Worm (Caenorhabditis elegans) whole organism, L1 larva: Measurements from ENCODE around the gene unc-51.

Source experiments
- C04F5.9 ChIP-seq: sonication (generic microtip); optimal IDR thresholded peaks from 2 replicates; lab custom pipeline; 2016; ENCODE audit warnings: missing genetic modification characterization, missing compliant biosample characterization
- C34B4.2 ChIP-seq: sonication (generic microtip); optimal IDR thresholded peaks from 2 replicates; lab custom pipeline; 2017; ENCODE audit warnings: mild to moderate bottlenecking, missing genetic modification characterization, missing compliant biosample characterization
- alr-1 ChIP-seq: fragments of 200-800 bp; sonication (Bioruptor generic); optimal IDR thresholded peaks from 2 replicates; lab custom pipeline; 2018; ENCODE audit warnings: borderline replicate concordance, mild to moderate bottlenecking, missing genetic modification characterization, missing compliant biosample characterization
- blmp-1 ChIP-seq: fragments of 150-350 bp; optimal IDR thresholded peaks from 2 replicates; lab custom pipeline; 2014; ENCODE audit warnings: missing biosample characterization, missing genetic modification characterization
- ceh-8 ChIP-seq: fragments of 200-800 bp; sonication (Bioruptor generic); optimal IDR thresholded peaks from 2 replicates; lab custom pipeline; 2018; ENCODE audit warnings: mild to moderate bottlenecking, missing genetic modification characterization, moderate library complexity, missing compliant biosample characterization
- dpl-1 ChIP-seq, 3 experiments: fragments of 150-350 bp in 2 of 3; sonication (generic microtip) in 1 of 3; optimal IDR thresholded peaks; 2 replicates each; lab custom pipeline; 2014 to 2017; ENCODE audit warnings: missing biosample characterization in 3 of 3, missing genetic modification characterization in 3 of 3, missing genetic modification reagents in 3 of 3
- efl-1 ChIP-seq, 4 experiments: fragments of 150-350 bp; optimal IDR thresholded peaks in 3 of 4; peaks in 1 of 4; 1 replicate in 1 of 4; 2 replicates in 3 of 4; lab custom pipeline; 2014; ENCODE audit warnings: missing biosample characterization in 2 of 4, missing genetic modification characterization in 2 of 4, missing genetic modification reagents in 2 of 4
- elt-2 ChIP-seq: sonication (generic microtip); optimal IDR thresholded peaks from 2 replicates; lab custom pipeline; 2016; ENCODE audit warnings: missing genetic modification characterization, mild to moderate bottlenecking, inconsistent platforms, missing compliant biosample characterization, missing genetic modification reagents
- elt-3 ChIP-seq, 6 experiments: fragments of 150-350 bp in 1 of 6; sonication (generic microtip); optimal IDR thresholded peaks; 2 replicates each; lab custom pipeline; 2017 to 2018; ENCODE audit warnings: missing biosample characterization in 6 of 6, missing genetic modification characterization in 6 of 6, inconsistent platforms in 1 of 6
- fkh-10 ChIP-seq: sonication (generic microtip); optimal IDR thresholded peaks from 2 replicates; lab custom pipeline; 2017; ENCODE audit warnings: missing biosample characterization, missing genetic modification reagents, missing genetic modification characterization
- fos-1 ChIP-seq: fragments of 150-350 bp; optimal IDR thresholded peaks from 2 replicates; lab custom pipeline; 2014; ENCODE audit warnings: missing biosample characterization, missing genetic modification characterization
- grh-1 ChIP-seq: fragments of 200-800 bp; sonication (Bioruptor generic); IDR thresholded peaks from 2 replicates; pipeline ENCODE4 v1.3.6; 2022; ENCODE audit warnings: missing genetic modification reagents, missing genetic modification characterization, missing compliant biosample characterization
- irx-1 ChIP-seq: sonication (generic microtip); optimal IDR thresholded peaks from 2 replicates; lab custom pipeline; 2016; ENCODE audit warnings: missing genetic modification characterization, missing compliant biosample characterization
- isw-1 ChIP-seq: fragments of 200-800 bp; sonication (Bioruptor generic); IDR thresholded peaks from 2 replicates; pipeline ENCODE4 v1.3.6; 2022; ENCODE audit warnings: missing genetic modification characterization, missing compliant biosample characterization
- lin-35 ChIP-seq, 2 experiments: fragments of 150-350 bp; optimal IDR thresholded peaks; 2 replicates each; lab custom pipeline; 2014; ENCODE audit warnings: missing biosample characterization in 2 of 2, missing genetic modification characterization in 2 of 2, missing genetic modification reagents in 2 of 2
- lir-3 ChIP-seq: sonication (generic microtip); optimal IDR thresholded peaks from 2 replicates; lab custom pipeline; 2016; ENCODE audit warnings: mild to moderate bottlenecking, missing genetic modification characterization, moderate library complexity, missing compliant biosample characterization; ENCODE audit not compliant: poor library complexity
- mdl-1 ChIP-seq, 2 experiments: fragments of 150-350 bp; optimal IDR thresholded peaks; 2 replicates each; lab custom pipeline; 2014 to 2017; ENCODE audit warnings: missing biosample characterization in 2 of 2, missing genetic modification characterization in 2 of 2, inconsistent platforms in 1 of 2
- nhr-11 ChIP-seq: fragments of 150-350 bp; optimal IDR thresholded peaks from 2 replicates; lab custom pipeline; 2014; ENCODE audit warnings: missing biosample characterization, missing genetic modification characterization
- nhr-20 ChIP-seq: sonication (generic microtip); optimal IDR thresholded peaks from 2 replicates; lab custom pipeline; 2016; ENCODE audit warnings: mild to moderate bottlenecking, missing genetic modification characterization, missing compliant biosample characterization
- nhr-47 ChIP-seq: sonication (generic microtip); optimal IDR thresholded peaks from 2 replicates; lab custom pipeline; 2016; ENCODE audit warnings: mild to moderate bottlenecking, missing genetic modification characterization, moderate library complexity, missing compliant biosample characterization
- nhr-71 ChIP-seq: sonication (generic microtip); optimal IDR thresholded peaks from 2 replicates; lab custom pipeline; 2016; ENCODE audit warnings: mild to moderate bottlenecking, missing genetic modification characterization, moderate library complexity, missing compliant biosample characterization
- nhr-76 ChIP-seq: sonication (generic microtip); optimal IDR thresholded peaks from 2 replicates; lab custom pipeline; 2017; ENCODE audit warnings: missing biosample characterization, missing genetic modification characterization
- nhr-84 ChIP-seq: sonication (generic microtip); optimal IDR thresholded peaks from 2 replicates; lab custom pipeline; 2017; ENCODE audit warnings: missing biosample characterization, missing genetic modification characterization
- nhr-85 ChIP-seq: sonication (generic microtip); peaks from one replicate; lab custom pipeline; 2016; ENCODE audit warnings: missing genetic modification characterization, inconsistent platforms, missing compliant biosample characterization
- nhr-90 ChIP-seq: sonication (generic microtip); optimal IDR thresholded peaks from 2 replicates; lab custom pipeline; 2016; ENCODE audit warnings: mild to moderate bottlenecking, missing genetic modification characterization, missing compliant biosample characterization; ENCODE audit not compliant: poor library complexity
- snu-23 ChIP-seq: sonication (generic microtip); optimal IDR thresholded peaks from 2 replicates; lab custom pipeline; 2016; ENCODE audit warnings: missing genetic modification characterization, missing compliant biosample characterization
- tlp-1 ChIP-seq: fragments of 150-350 bp; optimal IDR thresholded peaks from 2 replicates; lab custom pipeline; 2014; ENCODE audit warnings: missing biosample characterization, missing genetic modification characterization
- unc-62 ChIP-seq: fragments of 150-350 bp; optimal IDR thresholded peaks from 2 replicates; lab custom pipeline; 2014; ENCODE audit warnings: missing biosample characterization, missing genetic modification reagents, missing genetic modification characterization
- unc-98 ChIP-seq: fragments of 200-800 bp; sonication (Bioruptor generic); IDR thresholded peaks from 2 replicates; pipeline ENCODE4 v1.3.6; 2022; ENCODE audit warnings: missing genetic modification characterization, missing compliant biosample characterization

Gene unc-51

ce11 chrV:20004385-20004784, at the start of gene unc-51:
Gene unc-51, minus strand, starts transcription at chrV:20004485.
- TF ChIP-seq unc-62 (GFP tag; lab: Kevin White, UChicago) = no peak
- no peak for TF ChIP-seq tlp-1
- TF ChIP-seq blmp-1 = peak; percentile 11
- TF ChIP-seq lin-35 (GFP tag; optimal IDR thresholded peaks at IDR 0.05; lab: Kevin White, UChicago) = peak in 1 of 2 experiments; percentile 9
- TF ChIP-seq nhr-71 (tag; lab: Kevin White, UChicago) = peak; percentile 28
- peak; percentile 6 for TF ChIP-seq snu-23 (GFP tag; lab: Kevin White, UChicago)
- peak in 1 of 2 experiments; percentile 15 for TF ChIP-seq mdl-1 (tag; optimal IDR thresholded peaks at IDR 0.05; lab: Kevin White, UChicago)
- TF ChIP-seq grh-1 = no peak
- no peak for TF ChIP-seq ceh-8 (GFP tag; lab: Kevin White, UChicago)
- TF ChIP-seq elt-2 (tag; lab: Kevin White, UChicago) = peak; percentile 9
- peak in 1 of 6 experiments; percentile 5 for TF ChIP-seq elt-3 (tag; optimal IDR thresholded peaks at IDR 0.05; lab: Kevin White, UChicago)
- TF ChIP-seq alr-1 (tag; lab: Kevin White, UChicago) = no peak
- TF ChIP-seq nhr-20 (tag; lab: Kevin White, UChicago) = peak; percentile 15
- TF ChIP-seq C34B4.2 (tag; lab: Kevin White, UChicago) = no peak
- no peak for TF ChIP-seq fos-1
- TF ChIP-seq nhr-90 (tag; lab: Kevin White, UChicago) = peak; percentile 14
- no peak for TF ChIP-seq nhr-84

ce11 chrV:20049065-20049464, 44.8 kb upstream of the unc-51 start, which contains the start of gene srh-233:
Gene srh-233, plus strand, starts transcription at chrV:20049365.
- no peak for TF ChIP-seq blmp-1
- no peak for TF ChIP-seq fos-1

- TF ChIP-seq nhr-85 (tag; lab: Kevin White, UChicago) = no peak
- no peak for TF ChIP-seq C04F5.9 (tag; lab: Kevin White, UChicago)
Measured at ce11 chrV:20047310-20047709, 43.0 kb upstream of the unc-51 start, which contains the start of gene spe-19. Gene spe-19, minus strand, starts transcription at chrV:20047410.

- no peak for TF ChIP-seq nhr-76 (tag; lab: Kevin White, UChicago)
- TF ChIP-seq nhr-85 (tag; lab: Kevin White, UChicago) = peak; percentile 21
Measured at ce11 chrV:20037287-20037686, 33.0 kb upstream of the unc-51 start, which contains the start of gene Y113G7A.16. Gene Y113G7A.16, plus strand, starts transcription at chrV:20037587.

ce11 chrV:20034912-20035311, 30.6 kb upstream of the unc-51 start:
- no peak for TF ChIP-seq nhr-47 (tag; lab: Kevin White, UChicago)
- TF ChIP-seq efl-1 (optimal IDR thresholded peaks at IDR 0.05; lab: Kevin White, UChicago) = no peak
- TF ChIP-seq efl-1 (GFP tag; optimal IDR thresholded peaks at IDR 0.05 in 1 of 2; lab: Kevin White, UChicago) = peak in 1 of 2 experiments; percentile 66
- TF ChIP-seq grh-1 = peak; percentile 42
- TF ChIP-seq nhr-85 (tag; lab: Kevin White, UChicago) = peak; percentile 78

- TF ChIP-seq fkh-10 (GFP tag; lab: Kevin White, UChicago) (no peak), isw-1 (GFP tag; lab: Robert Waterston, UW) (no peak), nhr-85 (tag; lab: Kevin White, UChicago) (peak; percentile 32), irx-1 (no peak)
Measured at ce11 chrV:20022996-20023456, 18.7 kb upstream of the unc-51 start, which contains the start of gene lgc-55. Gene lgc-55, plus strand, starts transcription at chrV:20023046.

ce11 chrV:20021347-20021746, 17.1 kb upstream of the unc-51 start:
- no peak for TF ChIP-seq nhr-76 (tag; lab: Kevin White, UChicago)
- no peak for TF ChIP-seq dpl-1 (GFP tag; optimal IDR thresholded peaks at IDR 0.05; lab: Kevin White, UChicago)
- no peak for TF ChIP-seq unc-98 (GFP tag; lab: Robert Waterston, UW)
- no peak for TF ChIP-seq lir-3 (tag; lab: Kevin White, UChicago)
- no peak for TF ChIP-seq blmp-1
- TF ChIP-seq elt-2 (tag; lab: Kevin White, UChicago) = no peak
- TF ChIP-seq nhr-11 = no peak
